Worm (Caenorhabditis elegans): Measurements from ENCODE around the gene snb-5.

snb-5 gene

ce11 chrIII:8185130-8185529 lies 17.7 kb upstream of the snb-5 start:
- TF ChIP-seq W03F9.2 (tag; optimal IDR thresholded peaks at IDR 0.05) (no peak), dao-5 (tag; optimal IDR thresholded peaks at IDR 0.05) (no peak), him-1 (tag; optimal IDR thresholded peaks at IDR 0.05) (no peak)

ce11 chrIII:8190505-8190904 lies 12.3 kb upstream of the snb-5 start, which contains the start of gene C50C3.19:
Gene C50C3.19, plus strand, starts transcription at chrIII:8190805.
- TF ChIP-seq him-1 (tag; optimal IDR thresholded peaks at IDR 0.05) = no peak
- TF ChIP-seq dao-5 (tag; optimal IDR thresholded peaks at IDR 0.05) = no peak
- TF ChIP-seq W03F9.2 (tag; optimal IDR thresholded peaks at IDR 0.05) = no peak

- TF ChIP-seq W03F9.2 (tag; optimal IDR thresholded peaks at IDR 0.05) (no peak), him-1 (tag; optimal IDR thresholded peaks at IDR 0.05) (no peak), dao-5 (tag; optimal IDR thresholded peaks at IDR 0.05) (no peak)
These were observed 11.2 kb upstream of the snb-5 start, which contains the start of gene C50C3.1 for ce11 chrIII:8191695-8192094. Gene C50C3.1, plus strand, starts transcription at chrIII:8191995.

ce11 chrIII:8199060-8199459 lies 3.8 kb upstream of the snb-5 start:
- TF ChIP-seq W03F9.2 (tag; optimal IDR thresholded peaks at IDR 0.05) (no peak), him-1 (tag; optimal IDR thresholded peaks at IDR 0.05) (no peak), dao-5 (tag; optimal IDR thresholded peaks at IDR 0.05) (no peak)

- TF ChIP-seq W03F9.2 (tag; optimal IDR thresholded peaks at IDR 0.05) = no peak
- TF ChIP-seq dao-5 (tag; optimal IDR thresholded peaks at IDR 0.05) = no peak
- TF ChIP-seq him-1 (tag; optimal IDR thresholded peaks at IDR 0.05) = no peak
These were observed 1.7 kb upstream of the snb-5 start, which contains the start of gene unc-36 for ce11 chrIII:8201117-8201516. Gene unc-36, minus strand, starts transcription at chrIII:8201217.

DNA sequence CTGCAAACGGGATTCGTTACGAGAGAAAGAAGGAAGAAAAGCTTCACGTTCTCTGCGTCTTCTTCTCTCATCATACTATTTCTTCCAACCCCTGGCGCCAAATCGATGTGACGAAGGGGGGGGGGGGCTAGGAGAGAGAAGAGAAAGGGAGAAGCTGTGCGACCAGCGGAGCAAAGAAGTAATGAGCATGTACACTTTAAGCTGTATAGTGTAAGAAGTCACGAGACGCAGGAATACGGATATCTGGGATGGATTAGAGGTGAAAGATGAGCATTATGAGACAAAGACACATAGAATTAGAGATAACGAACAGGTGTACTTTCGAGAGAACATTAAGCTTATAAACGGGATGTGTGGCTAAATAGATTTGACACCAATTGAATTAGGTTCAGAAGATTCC lies 1.1 kb upstream of the snb-5 start:
- TF ChIP-seq dao-5 (tag; optimal IDR thresholded peaks at IDR 0.05) (no peak), W03F9.2 (tag; optimal IDR thresholded peaks at IDR 0.05) (peak; percentile 25), him-1 (tag; optimal IDR thresholded peaks at IDR 0.05) (peak; percentile 42)

ce11 chrIII:8209775-8210174 lies 6.9 kb downstream of the snb-5 start, which contains the start of gene C30A5.10:
Gene C30A5.10, minus strand, starts transcription at chrIII:8209875.
- TF ChIP-seq W03F9.2 (tag; optimal IDR thresholded peaks at IDR 0.05) = no peak
- TF ChIP-seq dao-5 (tag; optimal IDR thresholded peaks at IDR 0.05) = no peak

- no peak for TF ChIP-seq him-1 (tag; optimal IDR thresholded peaks at IDR 0.05)
- TF ChIP-seq W03F9.2 (tag; optimal IDR thresholded peaks at IDR 0.05) = no peak
- TF ChIP-seq dao-5 (tag; optimal IDR thresholded peaks at IDR 0.05) = no peak
These were observed 8.7 kb downstream of the snb-5 start for ce11 chrIII:8211562-8211961.

DNA sequence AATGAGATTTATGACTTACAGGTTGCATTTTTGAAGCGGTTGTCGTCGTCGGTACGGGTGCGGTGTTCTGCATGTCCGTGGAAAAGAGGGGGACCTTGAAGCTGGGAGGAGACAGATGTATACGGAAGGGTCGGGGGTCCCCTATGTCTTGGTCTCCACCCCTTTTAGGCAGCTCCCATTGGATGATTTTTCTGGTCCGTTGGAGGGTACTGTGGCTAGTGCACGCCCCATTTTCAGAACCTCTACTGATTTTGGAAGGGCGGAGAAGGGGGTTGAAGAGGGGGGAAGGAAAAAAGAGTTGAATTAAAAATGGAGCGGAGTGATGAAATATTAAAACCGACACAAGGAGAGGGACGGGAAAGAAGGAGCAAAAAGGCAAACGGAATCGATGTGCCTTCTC lies 13.4 kb downstream of the snb-5 start, which contains the start of gene unc-86:
unc-86 (minus strand) TSS at position 113 of the 400 bp plus-strand sequence.
- TF ChIP-seq W03F9.2 (tag; optimal IDR thresholded peaks at IDR 0.05) (no peak), dao-5 (tag; optimal IDR thresholded peaks at IDR 0.05) (no peak), him-1 (tag; optimal IDR thresholded peaks at IDR 0.05) (no peak)

- no peak for TF ChIP-seq W03F9.2 (tag; optimal IDR thresholded peaks at IDR 0.05)
- TF ChIP-seq him-1 (tag; optimal IDR thresholded peaks at IDR 0.05) = no peak
- TF ChIP-seq dao-5 (tag; optimal IDR thresholded peaks at IDR 0.05) = no peak
These were observed 15.1 kb downstream of the snb-5 start, which contains the start of gene C30A5.16 for ce11 chrIII:8217919-8218318. Gene C30A5.16, plus strand, starts transcription at chrIII:8218219.

DNA sequence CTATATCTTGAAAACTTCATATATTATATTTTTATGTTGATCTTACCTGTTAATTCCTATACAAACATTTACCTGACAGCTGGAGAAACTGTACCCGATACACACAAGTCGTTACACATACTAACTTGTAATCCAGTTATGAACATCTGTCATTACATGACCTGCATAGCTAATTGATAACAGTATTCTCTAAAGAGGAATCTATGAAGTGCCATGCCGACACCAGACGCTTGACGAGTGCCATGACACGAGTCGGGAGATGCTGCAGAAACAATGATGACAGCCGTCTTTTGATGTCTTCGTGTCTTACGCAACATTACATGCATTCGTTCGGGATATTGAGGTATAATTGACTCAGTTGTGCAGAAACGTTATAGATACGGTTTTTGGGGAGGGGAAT lies 17.2 kb downstream of the snb-5 start:
- no peak for TF ChIP-seq him-1 (tag; optimal IDR thresholded peaks at IDR 0.05)
- TF ChIP-seq dao-5 (tag; optimal IDR thresholded peaks at IDR 0.05) = no peak
- no peak for TF ChIP-seq W03F9.2 (tag; optimal IDR thresholded peaks at IDR 0.05)

ce11 chrIII:8224769-8225168 lies 21.9 kb downstream of the snb-5 start, which contains the start of gene mob-4:
Gene mob-4, plus strand, starts transcription at chrIII:8225097.
- TF ChIP-seq dao-5 (tag; optimal IDR thresholded peaks at IDR 0.05) (no peak), him-1 (tag; optimal IDR thresholded peaks at IDR 0.05) (no peak), W03F9.2 (tag; optimal IDR thresholded peaks at IDR 0.05) (no peak)

DNA sequence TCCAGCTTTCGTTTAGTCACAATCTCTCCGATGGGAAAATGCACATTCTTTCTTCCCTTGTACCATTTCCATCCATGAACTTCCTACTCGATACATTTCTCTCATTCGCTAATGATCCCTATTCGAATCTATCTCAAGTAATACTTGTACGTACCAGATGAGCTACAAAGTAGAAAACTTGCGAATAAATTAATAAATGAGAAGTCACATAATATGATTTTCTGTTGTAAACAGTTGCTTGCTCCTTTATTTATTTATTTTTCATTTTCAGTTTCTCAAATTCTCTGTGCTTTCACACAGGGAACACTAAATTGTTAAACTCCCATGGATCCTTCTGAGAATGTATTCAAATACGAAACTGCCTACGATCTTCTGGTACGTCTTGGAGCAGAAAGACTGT lies 23.3 kb downstream of the snb-5 start, which contains the start of gene rfs-1:
rfs-1 (plus strand) TSS at position 301 of the 400 bp plus-strand sequence.
- TF ChIP-seq W03F9.2 (tag; optimal IDR thresholded peaks at IDR 0.05) (no peak), dao-5 (tag; optimal IDR thresholded peaks at IDR 0.05) (no peak), him-1 (tag; optimal IDR thresholded peaks at IDR 0.05) (no peak)

- no peak for TF ChIP-seq dao-5 (tag; optimal IDR thresholded peaks at IDR 0.05)
- peak; percentile 2 for TF ChIP-seq W03F9.2 (tag; optimal IDR thresholded peaks at IDR 0.05)
- peak; percentile 84 for TF ChIP-seq him-1 (tag; optimal IDR thresholded peaks at IDR 0.05)
These were observed 24.7 kb downstream of the snb-5 start, which contains the start of gene fbxl-1 for ce11 chrIII:8227511-8227910. Gene fbxl-1, plus strand, starts transcription at chrIII:8227830.

ce11 chrIII:8228916-8229315 lies 26.1 kb downstream of the snb-5 start:
- no peak for TF ChIP-seq W03F9.2 (tag; optimal IDR thresholded peaks at IDR 0.05)
- TF ChIP-seq him-1 (tag; optimal IDR thresholded peaks at IDR 0.05) = no peak
- no peak for TF ChIP-seq dao-5 (tag; optimal IDR thresholded peaks at IDR 0.05)
